Fruit fly (Drosophila melanogaster) whole organism, embryonic: ENCODE data around the gene CG32713.
A peak's percentile ranks its signal among the peaks of the same experiment; 100 is the strongest.

Source experiments
- Atf-2 ChIP-seq: fragments of 200-800 bp; sonication (Bioruptor generic); optimal IDR thresholded peaks from 2 replicates; lab custom pipeline; 2016; ENCODE audit warnings: missing biosample characterization, missing genetic modification characterization
- CG10147 ChIP-seq: fragments of 200-800 bp; sonication (Bioruptor generic); optimal IDR thresholded peaks from 2 replicates; lab custom pipeline; 2019; ENCODE audit warnings: missing biosample characterization, mild to moderate bottlenecking, missing genetic modification characterization, moderate library complexity
- CG10209 ChIP-seq: fragments of 200-800 bp; sonication (Bioruptor generic); optimal IDR thresholded peaks from 3 replicates; lab custom pipeline; 2017; ENCODE audit warnings: missing biosample characterization, mild to moderate bottlenecking, missing genetic modification characterization, missing genetic modification reagents
- CG1024 ChIP-seq: fragments of 200-800 bp; sonication (Bioruptor generic); IDR thresholded peaks from 2 replicates; pipeline ENCODE4 v1.3.6; 2022; ENCODE audit warnings: missing biosample characterization, missing genetic modification characterization
- CG10654 ChIP-seq: fragments of 200-800 bp; sonication (Bioruptor generic); optimal IDR thresholded peaks from 2 replicates; lab custom pipeline; 2016; ENCODE audit warnings: missing biosample characterization, missing genetic modification characterization
- CG11093 ChIP-seq: fragments of 200-800 bp; sonication (Bioruptor generic); IDR thresholded peaks from 3 replicates; pipeline ENCODE4 v1.3.6; 2022; ENCODE audit warnings: missing biosample characterization, missing genetic modification characterization
- CG11696 ChIP-seq: fragments of 200-800 bp; sonication (Bioruptor generic); IDR thresholded peaks from 2 replicates; pipeline ENCODE4 v1.3.6; 2022; ENCODE audit warnings: missing biosample characterization, missing genetic modification characterization
- CG13296 ChIP-seq: fragments of 200-800 bp; sonication (Bioruptor generic); optimal IDR thresholded peaks from 3 replicates; lab custom pipeline; 2018; ENCODE audit warnings: missing biosample characterization, mild to moderate bottlenecking, missing genetic modification characterization
- CG14441 ChIP-seq: fragments of 200-800 bp; sonication (Bioruptor generic); IDR thresholded peaks from 2 replicates; pipeline ENCODE4 v1.3.6; 2022; ENCODE audit warnings: missing biosample characterization, missing genetic modification characterization
- CG14667 ChIP-seq: fragments of 200-800 bp; sonication (Bioruptor generic); IDR thresholded peaks from 2 replicates; pipeline ENCODE4 v1.3.6; 2022; ENCODE audit warnings: missing biosample characterization, missing genetic modification characterization
- CG17186 ChIP-seq: fragments of 200-800 bp; sonication (Bioruptor generic); optimal IDR thresholded peaks from 3 replicates; lab custom pipeline; 2017; ENCODE audit warnings: missing biosample characterization, missing genetic modification reagents, missing genetic modification characterization
- CG17385 ChIP-seq: fragments of 200-800 bp; sonication (Bioruptor generic); optimal IDR thresholded peaks from 3 replicates; lab custom pipeline; 2018; ENCODE audit warnings: missing biosample characterization, mild to moderate bottlenecking, missing genetic modification characterization
- CG2129 ChIP-seq: fragments of 200-800 bp; sonication (Bioruptor generic); IDR thresholded peaks from 2 replicates; pipeline ENCODE4 v1.3.6; 2022; ENCODE audit warnings: missing biosample characterization, missing genetic modification characterization; ENCODE audit not compliant: partially characterized antibody
- CG34422 ChIP-seq: fragments of 200-800 bp; sonication (Bioruptor generic); IDR thresholded peaks from 3 replicates; pipeline ENCODE4 v1.3.6; 2022; ENCODE audit warnings: missing biosample characterization, missing genetic modification characterization
- CG6854 ChIP-seq: fragments of 200-800 bp; sonication (Bioruptor generic); optimal IDR thresholded peaks from 3 replicates; lab custom pipeline; 2017; ENCODE audit warnings: missing biosample characterization, mild to moderate bottlenecking, missing genetic modification characterization
- CG8089 ChIP-seq: fragments of 200-800 bp; sonication (Bioruptor generic); optimal IDR thresholded peaks from 3 replicates; lab custom pipeline; 2016; ENCODE audit warnings: missing biosample characterization, missing genetic modification characterization
- CG8388 ChIP-seq: fragments of 200-800 bp; sonication (Bioruptor generic); optimal IDR thresholded peaks from 2 replicates; lab custom pipeline; 2019; ENCODE audit warnings: missing biosample characterization, mild to moderate bottlenecking, missing genetic modification characterization, moderate library complexity
- CG9215 ChIP-seq: fragments of 200-800 bp; sonication (Bioruptor generic); IDR thresholded peaks from 2 replicates; pipeline ENCODE4 v1.3.6; 2022; ENCODE audit warnings: missing biosample characterization, missing genetic modification characterization
- Fer1 ChIP-seq: fragments of 200-800 bp; sonication (Bioruptor generic); optimal IDR thresholded peaks from 2 replicates; lab custom pipeline; 2017; ENCODE audit warnings: missing biosample characterization, mild to moderate bottlenecking, missing genetic modification characterization
- Fer3 ChIP-seq: fragments of 200-800 bp; sonication (Bioruptor generic); optimal IDR thresholded peaks from 2 replicates; lab custom pipeline; 2018; ENCODE audit warnings: missing biosample characterization, mild to moderate bottlenecking, missing genetic modification characterization, moderate library complexity
- HmgZ ChIP-seq: fragments of 200-800 bp; sonication (Bioruptor generic); optimal IDR thresholded peaks from 2 replicates; lab custom pipeline; 2018; ENCODE audit warnings: missing biosample characterization, mild to moderate bottlenecking, missing genetic modification characterization
- Hr51 ChIP-seq, 2 experiments: fragments of 200-800 bp; sonication (Bioruptor generic); optimal IDR thresholded peaks; 2 replicates in 1 of 2; 3 replicates in 1 of 2; lab custom pipeline; 2016 to 2018; ENCODE audit warnings: missing biosample characterization in 2 of 2, missing genetic modification characterization in 2 of 2, mild to moderate bottlenecking in 1 of 2, moderate library complexity in 1 of 2
- MTF-1 ChIP-seq: fragments of 200-800 bp; sonication (Bioruptor generic); optimal IDR thresholded peaks from 2 replicates; lab custom pipeline; 2018; ENCODE audit warnings: missing biosample characterization, mild to moderate bottlenecking, missing genetic modification characterization, borderline replicate concordance
- Max ChIP-seq: fragments of 200-800 bp; sonication (Bioruptor generic); optimal IDR thresholded peaks from 2 replicates; lab custom pipeline; 2016; ENCODE audit warnings: missing biosample characterization, mild to moderate bottlenecking, missing genetic modification characterization
- Myb ChIP-seq: fragments of 200-800 bp; sonication (Bioruptor generic); optimal IDR thresholded peaks from 2 replicates; lab custom pipeline; 2016; ENCODE audit warnings: missing biosample characterization, missing genetic modification characterization
- NC2α ChIP-seq: fragments of 200-800 bp; sonication (Bioruptor generic); optimal IDR thresholded peaks from 2 replicates; lab custom pipeline; 2016; ENCODE audit warnings: missing biosample characterization, missing genetic modification characterization
- Nf-YB ChIP-seq: fragments of 200-800 bp; sonication (Bioruptor generic); optimal IDR thresholded peaks from 3 replicates; lab custom pipeline; 2019; ENCODE audit warnings: missing biosample characterization, mild to moderate bottlenecking, missing genetic modification characterization, moderate library complexity
- Ptx1 ChIP-seq: fragments of 200-800 bp; sonication (Bioruptor generic); IDR thresholded peaks from 2 replicates; pipeline ENCODE4 v1.3.6; 2022; ENCODE audit warnings: missing biosample characterization, missing genetic modification characterization
- Stat92E ChIP-seq, 3 experiments: fragments of >200 bp in 2 of 3; fragments of 200-800 bp in 1 of 3; sonication (Bioruptor generic) in 1 of 3; optimal IDR thresholded peaks; 2 replicates each; lab custom pipeline; 2017 to 2019; ENCODE audit warnings: missing biosample characterization in 3 of 3, missing genetic modification characterization in 3 of 3, mild to moderate bottlenecking in 1 of 3, moderate library complexity in 1 of 3
- Usf ChIP-seq: fragments of 200-800 bp; sonication (Bioruptor generic); optimal IDR thresholded peaks from 2 replicates; lab custom pipeline; 2017; ENCODE audit warnings: missing genotype, missing biosample characterization, missing genetic modification characterization
- abd-A ChIP-seq: fragments of 200-800 bp; sonication (Bioruptor generic); optimal IDR thresholded peaks from 3 replicates; lab custom pipeline; 2019; ENCODE audit warnings: missing biosample characterization, mild to moderate bottlenecking, missing genetic modification characterization, moderate library complexity
- br ChIP-seq: fragments of >200 bp; optimal IDR thresholded peaks from 2 replicates; lab custom pipeline; 2017
- cato ChIP-seq: fragments of 200-800 bp; sonication (Bioruptor generic); optimal IDR thresholded peaks from 2 replicates; lab custom pipeline; 2016; ENCODE audit warnings: missing biosample characterization, missing genetic modification characterization, borderline replicate concordance
- cg ChIP-seq: fragments of 200-800 bp; sonication (Bioruptor generic); optimal IDR thresholded peaks from 3 replicates; lab custom pipeline; 2019; ENCODE audit warnings: missing biosample characterization, mild to moderate bottlenecking, missing genetic modification characterization, moderate library complexity
- chinmo ChIP-seq: fragments of 200-800 bp; sonication (Bioruptor generic); IDR thresholded peaks from 4 replicates; pipeline ENCODE4 v1.3.6; 2022; ENCODE audit warnings: missing biosample characterization, missing genetic modification characterization; ENCODE audit not compliant: partially characterized antibody
- croc ChIP-seq: fragments of 200-800 bp; sonication (Bioruptor generic); conservative IDR thresholded peaks from 3 replicates; pipeline ENCODE4 v1.3.6; 2022; ENCODE audit warnings: missing biosample characterization, missing genetic modification characterization
- eyg ChIP-seq: fragments of 200-800 bp; sonication (Bioruptor generic); optimal IDR thresholded peaks from 3 replicates; lab custom pipeline; 2016; ENCODE audit warnings: missing biosample characterization, missing genetic modification characterization
- fd3F ChIP-seq: fragments of 200-800 bp; sonication (Bioruptor generic); optimal IDR thresholded peaks from 2 replicates; lab custom pipeline; 2018; ENCODE audit warnings: missing biosample characterization, mild to moderate bottlenecking, missing genetic modification characterization, moderate library complexity
- fru ChIP-seq: fragments of >200 bp; optimal IDR thresholded peaks from 2 replicates; lab custom pipeline; 2017
- ftz-f1 ChIP-seq: fragments of 200-800 bp; sonication (Bioruptor generic); optimal IDR thresholded peaks from 2 replicates; lab custom pipeline; 2016; ENCODE audit warnings: missing biosample characterization, missing genetic modification characterization
- fu2 ChIP-seq: fragments of 200-800 bp; sonication (Bioruptor generic); optimal IDR thresholded peaks from 2 replicates; lab custom pipeline; 2016; ENCODE audit warnings: missing biosample characterization, missing genetic modification characterization
- her ChIP-seq: fragments of 200-800 bp; sonication (Bioruptor generic); optimal IDR thresholded peaks from 2 replicates; lab custom pipeline; 2016; ENCODE audit warnings: missing biosample characterization, missing genetic modification characterization
- kah ChIP-seq: fragments of 200-800 bp; sonication (Bioruptor generic); optimal IDR thresholded peaks from 2 replicates; lab custom pipeline; 2018; ENCODE audit warnings: missing biosample characterization, mild to moderate bottlenecking, missing genetic modification characterization
- lab ChIP-seq: fragments of 200-800 bp; sonication (Bioruptor generic); optimal IDR thresholded peaks from 3 replicates; lab custom pipeline; 2017; ENCODE audit warnings: missing biosample characterization, missing genetic modification characterization, mild to moderate bottlenecking, moderate library complexity, missing genetic modification reagents
- lilli ChIP-seq: fragments of 200-800 bp; sonication (Bioruptor generic); optimal IDR thresholded peaks from 3 replicates; lab custom pipeline; 2016; ENCODE audit warnings: missing biosample characterization, missing genetic modification characterization
- lmd ChIP-seq: fragments of 200-800 bp; sonication (Bioruptor generic); IDR thresholded peaks from 2 replicates; pipeline ENCODE4 v1.3.6; 2022; ENCODE audit warnings: missing biosample characterization, missing genetic modification characterization
- mam ChIP-seq: fragments of 200-800 bp; sonication (Bioruptor generic); optimal IDR thresholded peaks from 3 replicates; lab custom pipeline; 2016; ENCODE audit warnings: missing biosample characterization, missing genetic modification characterization
- pho ChIP-seq: fragments of 200-800 bp; sonication (Bioruptor generic); optimal IDR thresholded peaks from 2 replicates; lab custom pipeline; 2016; ENCODE audit warnings: missing biosample characterization, missing genetic modification characterization
- rib ChIP-seq: fragments of 200-800 bp; sonication (Bioruptor generic); IDR thresholded peaks from 2 replicates; pipeline ENCODE4 v1.3.6; 2022; ENCODE audit warnings: missing biosample characterization, missing genetic modification characterization
- sisA ChIP-seq: fragments of 200-800 bp; sonication (Bioruptor generic); IDR thresholded peaks from 2 replicates; pipeline ENCODE4 v1.3.6; 2022; ENCODE audit warnings: missing biosample characterization, missing genetic modification characterization
- sob ChIP-seq: fragments of 200-800 bp; sonication (Bioruptor generic); IDR thresholded peaks from 2 replicates; pipeline ENCODE4 v1.3.6; 2022; ENCODE audit warnings: missing biosample characterization, missing genetic modification characterization

The CG32713 gene

dm6 chrX:8492849-8493248 lies 35.4 kb upstream of the CG32713 start (continued):
- TF ChIP-seq Stat92E (GFP tag; optimal IDR thresholded peaks at IDR 0.05; lab: Kevin White, UChicago) (no peak), fu2 (GFP tag; lab: Kevin White, UChicago) (no peak), Hr51 (GFP tag; optimal IDR thresholded peaks at IDR 0.05; lab: Kevin White, UChicago) (peak in 1 of 2 experiments; percentile 89), lilli (GFP tag; lab: Kevin White, UChicago) (peak; percentile 33), pho (GFP tag; lab: Kevin White, UChicago) (no peak), Atf-2 (GFP tag; lab: Kevin White, UChicago) (no peak), CG11696 (GFP tag; lab: Robert Waterston, UW) (peak; percentile 86), CG1024 (GFP tag; lab: Robert Waterston, UW) (peak; percentile 72), sisA (peak; percentile 91), rib (GFP tag; lab: Robert Waterston, UW) (no peak), sob (GFP tag; lab: Robert Waterston, UW) (peak; percentile 80), lmd (GFP tag; lab: Robert Waterston, UW) (peak; percentile 83), CG10147 (GFP tag; lab: Kevin White, UChicago) (peak; percentile 44), Max (GFP tag; lab: Kevin White, UChicago) (peak; percentile 46), Fer3 (tag; lab: Kevin White, UChicago) (peak; percentile 70), abd-A (tag; lab: Kevin White, UChicago) (no peak), CG9215 (peak; percentile 23; the same call in 1 of the 2 replicates), CG10209 (GFP tag; lab: Kevin White, UChicago) (peak; percentile 73), eyg (GFP tag; lab: Kevin White, UChicago) (no peak), cg (GFP tag; lab: Kevin White, UChicago) (no peak), Ptx1 (GFP tag; lab: Robert Waterston, UW) (peak; percentile 87), Fer1 (GFP tag; lab: Kevin White, UChicago) (peak; percentile 62), CG14441 (GFP tag; lab: Robert Waterston, UW) (peak; percentile 89), HmgZ (tag; lab: Kevin White, UChicago) (peak; percentile 29), croc (peak; percentile 68), br (no peak), CG14667 (GFP tag; lab: Robert Waterston, UW) (peak; percentile 59), CG8089 (GFP tag; lab: Kevin White, UChicago) (peak; percentile 7), CG34422 (peak; percentile 88), CG6854 (GFP tag; lab: Kevin White, UChicago) (no peak), CG10654 (peak; percentile 64), CG2129 (GFP tag; lab: Robert Waterston, UW) (no peak), lab (peak; percentile 75), fru (lab: Kevin White, UChicago) (no peak), CG17385 (GFP tag; lab: Kevin White, UChicago) (peak; percentile 80), ftz-f1 (GFP tag; lab: Kevin White, UChicago) (no peak), her (GFP tag; lab: Kevin White, UChicago) (no peak), CG8388 (GFP tag; lab: Kevin White, UChicago) (peak; percentile 80), Myb (GFP tag; lab: Kevin White, UChicago) (no peak), CG13296 (GFP tag; lab: Kevin White, UChicago) (peak; percentile 66), mam (GFP tag; lab: Kevin White, UChicago) (peak; percentile 25), MTF-1 (GFP tag; lab: Kevin White, UChicago) (peak; percentile 72), kah (GFP tag; lab: Kevin White, UChicago) (peak; percentile 86), Nf-YB (peak; percentile 45), Usf (GFP tag; lab: Kevin White, UChicago) (no peak), CG17186 (GFP tag; lab: Kevin White, UChicago) (no peak), NC2α (GFP tag; lab: Kevin White, UChicago) (no peak), chinmo (GFP tag; lab: Robert Waterston, UW) (no peak), cato (GFP tag; lab: Kevin White, UChicago) (peak; percentile 39), CG11093 (GFP tag; lab: Robert Waterston, UW) (peak; percentile 79; the same call in 2 of the 3 replicates), fd3F (GFP tag; lab: Kevin White, UChicago) (peak; percentile 47)
